Worm (Caenorhabditis elegans): ENCODE data around the gene ZK1236.9.

ZK1236.9 gene

DNA sequence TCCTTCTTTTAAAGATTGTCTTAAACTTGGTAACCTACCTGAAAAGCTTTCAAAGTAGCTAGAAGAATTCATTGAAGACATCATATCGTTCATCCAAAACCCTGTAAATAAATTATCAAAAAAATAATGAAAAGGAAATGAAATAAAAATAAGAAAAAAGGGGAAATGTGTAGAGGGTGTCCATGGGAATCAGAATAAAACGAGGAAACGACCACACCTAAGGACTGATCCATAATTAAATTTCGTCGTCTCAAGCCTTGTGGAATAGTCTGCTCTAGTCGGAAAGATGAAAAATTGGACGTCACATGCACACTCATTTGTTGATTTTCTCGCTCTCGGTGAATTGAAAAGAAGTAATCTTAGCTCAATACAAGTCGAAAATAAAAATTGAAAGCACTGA is at the start of gene ZK1236.9:
TSS of gene ZK1236.9 (minus strand) at position 101 of the 400 bp plus-strand sequence.
- TF ChIP-seq elt-1 (tag; optimal IDR thresholded peaks at IDR 0.05; ENCODE audit: borderline replicate concordance, insufficient read depth), result no peak
- no peak for TF ChIP-seq elt-3 (tag; optimal IDR thresholded peaks at IDR 0.05)
- no peak for TF ChIP-seq hlh-1 (tag; optimal IDR thresholded peaks at IDR 0.05)
- TF ChIP-seq mls-2 (tag; optimal IDR thresholded peaks at IDR 0.05), result no peak
- TF ChIP-seq ceh-39 (tag; optimal IDR thresholded peaks at IDR 0.05), result no peak
- no peak for TF ChIP-seq snpc-4 (tag; optimal IDR thresholded peaks at IDR 0.05)
- TF ChIP-seq lsy-2 (tag; optimal IDR thresholded peaks at IDR 0.05), result no peak
- no peak for TF ChIP-seq sem-2 (GFP tag; optimal IDR thresholded peaks at IDR 0.05)
- no peak for TF ChIP-seq unc-120 (tag; optimal IDR thresholded peaks at IDR 0.05; ENCODE audit: poor library complexity, severe bottlenecking)
- TF ChIP-seq drap-1 (GFP tag; optimal IDR thresholded peaks at IDR 0.05), result no peak
- no peak for TF ChIP-seq lin-13 (tag; optimal IDR thresholded peaks at IDR 0.05)
- no peak for TF ChIP-seq unc-39 (tag; optimal IDR thresholded peaks at IDR 0.05)
- no peak for TF ChIP-seq ztf-11 (tag; optimal IDR thresholded peaks at IDR 0.05)
- TF ChIP-seq bed-3 (GFP tag; optimal IDR thresholded peaks at IDR 0.05), result no peak
- no peak for TF ChIP-seq nhr-12 (tag; optimal IDR thresholded peaks at IDR 0.05)
- no peak for TF ChIP-seq nhr-28 (tag; optimal IDR thresholded peaks at IDR 0.05)
- no peak for TF ChIP-seq zip-8 (tag; optimal IDR thresholded peaks at IDR 0.05)
- no peak for TF ChIP-seq nhr-237 (tag; optimal IDR thresholded peaks at IDR 0.05)

DNA sequence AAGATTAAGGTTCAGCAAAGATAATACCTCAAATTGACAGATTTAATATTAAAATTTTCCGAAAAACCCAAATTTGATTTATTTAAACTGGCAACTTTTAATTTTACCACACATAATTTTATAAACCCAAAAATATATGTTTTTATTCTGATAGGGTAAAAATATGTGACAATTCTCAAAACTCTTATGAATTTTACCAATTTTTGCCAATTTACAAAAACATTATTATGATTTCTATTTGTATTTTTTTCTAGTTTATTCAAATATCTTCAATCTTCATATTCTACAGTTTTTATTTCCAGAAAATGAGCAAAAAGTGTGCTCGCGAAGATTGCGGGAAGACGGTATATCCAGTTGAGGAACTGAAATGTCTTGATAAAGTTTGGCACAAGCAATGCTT is 48.9 kb upstream of the ZK1236.9 start, which contains the start of gene F42H10.3:
TSS of gene F42H10.3 (plus strand) at position 301 of the 400 bp plus-strand sequence.
- TF ChIP-seq hlh-1 (tag; optimal IDR thresholded peaks at IDR 0.05), result no peak
- TF ChIP-seq pha-4 (tag; optimal IDR thresholded peaks at IDR 0.05), result no peak
- TF ChIP-seq mls-2 (tag; optimal IDR thresholded peaks at IDR 0.05), result no peak
- TF ChIP-seq ceh-43 (GFP tag; optimal IDR thresholded peaks at IDR 0.05), result no peak
- TF ChIP-seq drap-1 (GFP tag; optimal IDR thresholded peaks at IDR 0.05), result no peak
- TF ChIP-seq sptf-1 (tag; optimal IDR thresholded peaks at IDR 0.05), result no peak
- TF ChIP-seq blmp-1 (tag; optimal IDR thresholded peaks at IDR 0.05), result no peak
- TF ChIP-seq ztf-11 (tag; optimal IDR thresholded peaks at IDR 0.05), result no peak
- no peak for TF ChIP-seq ceh-83 (GFP tag; optimal IDR thresholded peaks at IDR 0.05)
- no peak for TF ChIP-seq ces-1 (GFP tag; optimal IDR thresholded peaks at IDR 0.05)
- no peak for TF ChIP-seq tbx-8 (GFP tag; optimal IDR thresholded peaks at IDR 0.05)
- TF ChIP-seq sem-2 (GFP tag; optimal IDR thresholded peaks at IDR 0.05), result no peak
- no peak for TF ChIP-seq lsy-2 (tag; optimal IDR thresholded peaks at IDR 0.05)
- no peak for TF ChIP-seq mab-5 (tag; optimal IDR thresholded peaks at IDR 0.05)
- no peak for TF ChIP-seq elt-3 (tag; optimal IDR thresholded peaks at IDR 0.05)
- no peak for TF ChIP-seq lin-32 (GFP tag; optimal IDR thresholded peaks at IDR 0.05)

DNA sequence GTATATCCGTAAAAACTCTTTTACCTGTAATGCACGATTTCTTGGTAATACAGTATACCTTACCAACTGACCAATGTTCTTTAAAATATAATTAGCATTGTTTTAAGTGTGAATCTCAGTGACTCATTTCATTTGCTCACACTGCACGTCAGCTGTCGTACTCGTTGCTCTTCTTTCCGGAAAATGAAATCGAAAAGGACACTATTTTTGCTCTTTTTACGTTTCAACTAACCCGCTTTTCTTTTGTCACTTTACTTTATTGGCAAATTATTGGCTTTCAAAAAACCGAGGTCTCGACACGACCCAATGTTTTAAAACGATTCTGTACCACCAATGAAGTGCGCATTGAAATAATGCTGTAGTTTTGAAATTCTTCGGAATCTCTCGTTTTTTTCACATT is 45.4 kb upstream of the ZK1236.9 start, which contains the start of gene F42H10.6:
TSS of gene F42H10.6 (minus strand) at position 101 of the 400 bp plus-strand sequence.
- peak; percentile 85 for TF ChIP-seq hlh-1 (tag; optimal IDR thresholded peaks at IDR 0.05)
- TF ChIP-seq unc-62 (GFP tag; optimal IDR thresholded peaks at IDR 0.05), result no peak
- TF ChIP-seq lin-32 (GFP tag; optimal IDR thresholded peaks at IDR 0.05), result no peak

DNA sequence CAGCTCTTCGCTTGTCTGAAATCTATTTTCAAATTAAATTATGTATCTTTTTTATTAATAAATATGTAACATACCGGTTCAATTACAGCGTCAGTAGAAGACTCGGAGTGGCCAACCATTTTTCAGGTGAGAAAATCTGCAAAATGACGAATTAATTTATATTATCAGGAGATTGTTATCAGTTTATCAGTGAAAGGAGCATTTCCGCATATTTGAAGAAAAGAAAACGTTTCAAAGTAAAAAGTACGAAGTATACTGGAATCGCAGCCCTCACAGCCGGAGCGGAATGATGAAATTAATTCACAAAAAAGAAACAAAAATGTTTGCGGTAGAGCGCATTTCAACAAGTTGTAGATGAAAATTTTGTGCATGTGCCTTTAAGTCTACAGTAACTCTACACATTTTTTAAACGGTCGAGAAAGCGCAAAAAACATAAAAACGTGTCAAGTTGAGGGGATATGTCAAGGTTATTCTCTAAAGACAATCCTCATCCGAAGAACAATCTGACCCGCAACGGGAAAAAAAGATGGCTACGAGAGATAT is 44.4 kb upstream of the ZK1236.9 start:
- TF ChIP-seq M03D4.4 (tag; optimal IDR thresholded peaks at IDR 0.05) (no peak), ces-1 (GFP tag; optimal IDR thresholded peaks at IDR 0.05) (no peak), ceh-83 (GFP tag; optimal IDR thresholded peaks at IDR 0.05) (no peak), nhr-237 (tag; optimal IDR thresholded peaks at IDR 0.05) (no peak), lin-32 (GFP tag; optimal IDR thresholded peaks at IDR 0.05) (no peak), zip-8 (tag; optimal IDR thresholded peaks at IDR 0.05) (no peak), ztf-11 (tag; optimal IDR thresholded peaks at IDR 0.05) (no peak), hlh-1 (tag; optimal IDR thresholded peaks at IDR 0.05) (no peak), ceh-43 (GFP tag; optimal IDR thresholded peaks at IDR 0.05) (no peak), ceh-39 (tag; optimal IDR thresholded peaks at IDR 0.05) (no peak), drap-1 (GFP tag; optimal IDR thresholded peaks at IDR 0.05) (no peak), nhr-12 (tag; optimal IDR thresholded peaks at IDR 0.05) (no peak), blmp-1 (tag; optimal IDR thresholded peaks at IDR 0.05) (no peak), snpc-4 (tag; optimal IDR thresholded peaks at IDR 0.05) (no peak)

DNA sequence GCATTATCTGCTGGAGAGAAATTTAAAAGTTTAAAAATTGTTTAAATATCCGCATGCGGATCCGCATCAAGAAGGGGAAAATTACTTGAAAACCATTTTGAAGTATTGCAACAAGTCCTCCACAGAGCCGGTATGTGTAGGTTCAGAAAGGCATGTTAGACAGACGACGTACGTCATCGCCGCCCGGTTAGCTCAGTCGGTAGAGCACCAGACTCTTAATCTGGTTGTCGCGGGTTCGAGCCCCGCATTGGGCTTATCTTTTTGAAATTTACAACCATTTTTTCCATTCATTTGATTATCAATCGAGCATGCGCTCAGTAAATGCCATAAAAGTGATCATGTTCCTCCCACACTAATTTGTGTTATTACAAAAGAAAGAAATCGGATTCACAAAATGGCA is 38.3 kb upstream of the ZK1236.9 start:
- TF ChIP-seq blmp-1 (tag; optimal IDR thresholded peaks at IDR 0.05) (no peak), tbx-8 (GFP tag; optimal IDR thresholded peaks at IDR 0.05) (no peak), M03D4.4 (tag; optimal IDR thresholded peaks at IDR 0.05) (no peak)

DNA sequence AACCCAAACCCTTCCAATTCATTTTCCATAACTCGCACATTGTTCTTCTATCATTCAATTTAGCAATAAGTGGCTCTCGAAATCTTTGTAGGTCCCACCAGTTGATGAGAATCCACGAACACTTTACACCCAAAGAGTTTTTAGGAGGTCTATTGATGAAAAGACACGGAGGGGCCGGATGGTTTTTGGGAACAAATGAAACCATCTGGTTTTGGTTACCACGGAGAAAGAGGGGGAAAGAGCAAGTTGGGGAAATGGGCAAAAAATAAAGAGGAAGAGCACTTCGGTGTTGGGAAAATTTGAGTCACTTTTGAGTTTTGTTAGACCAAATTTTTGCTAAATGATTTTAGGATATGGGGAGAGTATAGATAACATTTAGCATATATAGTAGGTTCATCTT is 32.5 kb upstream of the ZK1236.9 start:
- TF ChIP-seq ces-1 (GFP tag; optimal IDR thresholded peaks at IDR 0.05), result no peak

Measured in whole organism, mixed stage, embryonic.